Fruit fly (Drosophila melanogaster): Measurements from ENCODE around the gene Gtpx.
A peak's percentile ranks its signal among the peaks of the same experiment; 100 is the strongest.

The Gtpx gene

dm6 chr3L:3305430-3305829 lies 20.6 kb upstream of the Gtpx start (continued):
- no peak for TF ChIP-seq Adf1 (GFP tag; IDR thresholded peaks at IDR 0.05)
- TF ChIP-seq Gsc (GFP tag; IDR thresholded peaks at IDR 0.05) = no peak
- TF ChIP-seq CG14965 (GFP tag; optimal IDR thresholded peaks at IDR 0.05; ENCODE audit: borderline replicate concordance) = peak; percentile 37
- no peak for TF ChIP-seq Nf-YC (tag; optimal IDR thresholded peaks at IDR 0.05)
- no peak for TF ChIP-seq da (GFP tag; optimal IDR thresholded peaks at IDR 0.05)
- TF ChIP-seq Ravus (GFP tag; IDR thresholded peaks at IDR 0.05) = no peak
- TF ChIP-seq bbx (GFP tag; IDR thresholded peaks at IDR 0.05; ENCODE audit: partially characterized antibody) = no peak
- TF ChIP-seq chn (GFP tag; optimal IDR thresholded peaks at IDR 0.05) = no peak
- peak; percentile 13 for TF ChIP-seq CG5245 (GFP tag; optimal IDR thresholded peaks at IDR 0.05)
- no peak for TF ChIP-seq Oaz (GFP tag; IDR thresholded peaks at IDR 0.05)
- TF ChIP-seq CG33557 (GFP tag; optimal IDR thresholded peaks at IDR 0.05) = no peak
- no peak for TF ChIP-seq emc (GFP tag; optimal IDR thresholded peaks at IDR 0.05)
- no peak for TF ChIP-seq maf-S (GFP tag; optimal IDR thresholded peaks at IDR 0.05)
- TF ChIP-seq CG12744 (GFP tag; optimal IDR thresholded peaks at IDR 0.05) = no peak
- no peak for TF ChIP-seq Awh (GFP tag; IDR thresholded peaks at IDR 0.05)
- TF ChIP-seq gcm (GFP tag; optimal IDR thresholded peaks at IDR 0.05) = no peak
- TF ChIP-seq CG9817 (tag; optimal IDR thresholded peaks at IDR 0.05) = no peak
- TF ChIP-seq salm (tag; optimal IDR thresholded peaks at IDR 0.05) = peak; percentile 9
- no peak for TF ChIP-seq CG2129 (GFP tag; IDR thresholded peaks at IDR 0.05; ENCODE audit: partially characterized antibody)
- TF ChIP-seq CG8290 (GFP tag; optimal IDR thresholded peaks at IDR 0.05) = peak; percentile 3
- peak in 1 of 2 experiments; percentile 86 for TF ChIP-seq CG8290 (tag; optimal IDR thresholded peaks at IDR 0.05)
- no peak for TF ChIP-seq Fer2 (tag; optimal IDR thresholded peaks at IDR 0.05)
- TF ChIP-seq CG9876 (GFP tag; optimal IDR thresholded peaks at IDR 0.05) = no peak
- no peak for TF ChIP-seq fd102C (GFP tag; optimal IDR thresholded peaks at IDR 0.05)
- peak in 1 of 2 experiments; percentile 38 for TF ChIP-seq Pdp1 (GFP tag; optimal IDR thresholded peaks at IDR 0.05)
- no peak for TF ChIP-seq crol (GFP tag; IDR thresholded peaks at IDR 0.05)
- no peak for TF ChIP-seq CG10654 (GFP tag; optimal IDR thresholded peaks at IDR 0.05)
- TF ChIP-seq Xrp1 (GFP tag; IDR thresholded peaks at IDR 0.05) = peak; percentile 46; the same call in 1 of the 2 replicates
- TF ChIP-seq sim (GFP tag; IDR thresholded peaks at IDR 0.05) = no peak
- no peak for TF ChIP-seq twi (tag; optimal IDR thresholded peaks at IDR 0.05)
- TF ChIP-seq lilli (GFP tag; optimal IDR thresholded peaks at IDR 0.05) = peak; percentile 7
- peak; percentile 13 for TF ChIP-seq Xbp1 (GFP tag; optimal IDR thresholded peaks at IDR 0.05)
- peak; percentile 47 for TF ChIP-seq CG33213 (GFP tag; optimal IDR thresholded peaks at IDR 0.05)
- TF ChIP-seq CG34224 (GFP tag; IDR thresholded peaks at IDR 0.05; ENCODE audit: partially characterized antibody) = no peak
- TF ChIP-seq CG17186 (GFP tag; optimal IDR thresholded peaks at IDR 0.05) = peak; percentile 3
- TF ChIP-seq sens-2 (GFP tag; IDR thresholded peaks at IDR 0.05) = no peak
- peak; percentile 19 for TF ChIP-seq CoRest (tag; optimal IDR thresholded peaks at IDR 0.05)
- TF ChIP-seq Kr (GFP tag; optimal IDR thresholded peaks at IDR 0.05) = no peak
- TF ChIP-seq nau (GFP tag; optimal IDR thresholded peaks at IDR 0.05) = peak; percentile 63
- TF ChIP-seq CG12219 (GFP tag; optimal IDR thresholded peaks at IDR 0.05) = peak; percentile 21
- TF ChIP-seq CG1529 (GFP tag; optimal IDR thresholded peaks at IDR 0.05) = peak; percentile 31
- no peak for TF ChIP-seq sug (tag; optimal IDR thresholded peaks at IDR 0.05)
- TF ChIP-seq Nf-YA (GFP tag; IDR thresholded peaks at IDR 0.05) = no peak
- no peak for TF ChIP-seq CG11085 (GFP tag; IDR thresholded peaks at IDR 0.05)
- TF ChIP-seq caup (GFP tag; optimal IDR thresholded peaks at IDR 0.05; ENCODE audit: severe bottlenecking) = peak; percentile 68
- peak; percentile 47 for TF ChIP-seq CG16863 (GFP tag; optimal IDR thresholded peaks at IDR 0.05)
- no peak for TF ChIP-seq wek (GFP tag; optimal IDR thresholded peaks at IDR 0.05)
- TF ChIP-seq CG6683 (GFP tag; optimal IDR thresholded peaks at IDR 0.05) = no peak
- no peak for TF ChIP-seq Chrac-16 (GFP tag; optimal IDR thresholded peaks at IDR 0.05)
- peak; percentile 11 for TF ChIP-seq CG6254 (GFP tag; optimal IDR thresholded peaks at IDR 0.05)
- no peak for TF ChIP-seq CG32532 (GFP tag; IDR thresholded peaks at IDR 0.05)
- no peak for TF ChIP-seq ab (GFP tag; optimal IDR thresholded peaks at IDR 0.05)
